Worm (Caenorhabditis elegans) whole organism, L2 larva: Measurements from ENCODE around the gene Y55H10A.2.

Source experiments
- F13H6.1 ChIP-seq: sonication (generic microtip); optimal IDR thresholded peaks from 2 replicates; lab custom pipeline; 2016; ENCODE audit warnings: missing genetic modification characterization, missing compliant biosample characterization
- alr-1 ChIP-seq: fragments of 150-350 bp; optimal IDR thresholded peaks from 2 replicates; lab custom pipeline; 2014; ENCODE audit warnings: missing biosample characterization, missing genetic modification characterization
- ama-1 ChIP-seq: fragments of 150-350 bp; optimal IDR thresholded peaks from 2 replicates; lab custom pipeline; 2018; ENCODE audit warnings: inconsistent platforms
- elt-3 ChIP-seq: sonication (generic microtip); optimal IDR thresholded peaks from 2 replicates; lab custom pipeline; 2017; ENCODE audit warnings: missing biosample characterization, missing genetic modification characterization
- fos-1 ChIP-seq: fragments of 150-350 bp; optimal IDR thresholded peaks from 2 replicates; lab custom pipeline; 2014; ENCODE audit warnings: missing biosample characterization, missing genetic modification characterization
- gmeb-1 ChIP-seq: fragments of 150-350 bp; optimal IDR thresholded peaks from 2 replicates; lab custom pipeline; 2014; ENCODE audit warnings: missing biosample characterization, missing genetic modification characterization
- lin-11 ChIP-seq: fragments of 150-350 bp; sonication (generic microtip); optimal IDR thresholded peaks from 2 replicates; lab custom pipeline; 2014; ENCODE audit warnings: missing biosample characterization, missing genetic modification characterization, inconsistent platforms, mixed read lengths
- lsy-2 ChIP-seq, 2 experiments: fragments of 150-350 bp in 1 of 2; sonication (generic microtip) in 1 of 2; optimal IDR thresholded peaks; 2 replicates each; lab custom pipeline; 2014 to 2017; ENCODE audit warnings: missing biosample characterization in 2 of 2, missing genetic modification characterization in 2 of 2
- mbf-1 ChIP-seq: sonication (generic microtip); optimal IDR thresholded peaks from 2 replicates; lab custom pipeline; 2017; ENCODE audit warnings: missing biosample characterization, missing genetic modification characterization
- nhr-10 ChIP-seq: sonication (generic microtip); optimal IDR thresholded peaks from 2 replicates; lab custom pipeline; 2017; ENCODE audit warnings: missing biosample characterization, missing genetic modification characterization
- nhr-129 ChIP-seq: fragments of 150-350 bp; optimal IDR thresholded peaks from 2 replicates; lab custom pipeline; 2014; ENCODE audit warnings: missing biosample characterization, missing genetic modification characterization
- nhr-21 ChIP-seq: fragments of 150-350 bp; optimal IDR thresholded peaks from 2 replicates; lab custom pipeline; 2014; ENCODE audit warnings: missing biosample characterization, missing genetic modification characterization
- nhr-77 ChIP-seq: fragments of 150-350 bp; optimal IDR thresholded peaks from 2 replicates; lab custom pipeline; 2014; ENCODE audit warnings: missing biosample characterization, missing genetic modification characterization
- peb-1 ChIP-seq: fragments of 150-350 bp; optimal IDR thresholded peaks from 2 replicates; lab custom pipeline; 2014; ENCODE audit warnings: missing biosample characterization, missing genetic modification characterization
- sem-4 ChIP-seq: fragments of 150-350 bp; optimal IDR thresholded peaks from 2 replicates; lab custom pipeline; 2014; ENCODE audit warnings: missing biosample characterization, missing genetic modification reagents, missing genetic modification characterization
- sma-9 ChIP-seq, 2 experiments: fragments of 150-350 bp in 1 of 2; sonication (generic microtip) in 1 of 2; optimal IDR thresholded peaks; 2 replicates each; lab custom pipeline; 2014 to 2016; ENCODE audit warnings: missing genetic modification characterization in 2 of 2, mild to moderate bottlenecking in 1 of 2, missing biosample characterization in 1 of 2, missing compliant biosample characterization in 1 of 2, missing genetic modification reagents in 1 of 2, moderate library complexity in 1 of 2
- snpc-4 ChIP-seq: fragments of 150-350 bp; optimal IDR thresholded peaks from 2 replicates; lab custom pipeline; 2014; ENCODE audit warnings: missing biosample characterization, missing genetic modification characterization
- unc-55 ChIP-seq: fragments of 150-350 bp; sonication (generic microtip); optimal IDR thresholded peaks from 3 replicates; lab custom pipeline; 2014; ENCODE audit warnings: missing biosample characterization, missing genetic modification reagents, missing genetic modification characterization
- ztf-11 ChIP-seq: sonication (generic microtip); optimal IDR thresholded peaks from 2 replicates; lab custom pipeline; 2017; ENCODE audit warnings: missing biosample characterization, missing genetic modification characterization

Y55H10A.2 gene

DNA sequence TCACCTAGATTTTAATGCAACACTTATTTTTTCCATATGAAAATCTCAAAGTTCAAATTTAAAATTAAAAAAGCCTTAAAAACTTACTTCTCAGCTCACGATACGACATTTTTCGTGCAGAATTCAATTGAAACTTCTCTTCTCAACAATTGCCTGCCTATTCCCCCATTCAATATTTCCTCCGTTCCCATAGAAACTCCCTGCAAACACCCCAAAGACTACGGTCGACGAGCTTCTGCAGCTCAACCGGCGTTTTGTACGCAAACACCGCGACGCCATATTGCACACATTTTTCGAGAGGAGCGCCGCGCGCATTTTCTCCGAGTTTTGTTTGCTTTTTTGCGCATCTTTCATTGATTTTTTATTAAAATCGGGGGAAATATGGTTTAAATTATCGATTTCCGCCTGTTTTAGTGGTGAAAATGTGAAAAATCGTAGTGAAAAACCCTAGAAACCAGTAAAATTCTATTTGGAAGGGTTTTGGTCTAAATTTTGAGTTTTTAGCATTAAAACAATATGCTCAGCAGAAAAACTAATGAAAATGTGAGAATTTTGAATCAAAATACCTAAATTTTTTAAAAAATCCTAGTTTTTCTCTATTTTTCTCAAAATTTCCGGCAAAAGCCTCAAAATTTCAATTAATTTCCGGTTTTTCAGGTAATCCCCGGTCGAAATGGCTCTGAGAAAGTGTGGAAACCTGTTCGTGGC lies 35.8 kb downstream of the Y55H10A.2 start, which contains the start of the genes dyf-3 and pdhb-1:
Gene dyf-3, minus strand, starts transcription at position 217 of the 708 bp plus-strand sequence.
Gene pdhb-1, plus strand, starts transcription at position 658 of the 708 bp plus-strand sequence.
- TF ChIP-seq lsy-2 (tag; optimal IDR thresholded peaks at IDR 0.05; lab: Kevin White, UChicago): peak; percentile 78 to 95
- no peak for TF ChIP-seq alr-1 (tag; lab: Kevin White, UChicago)
- peak; percentile 24 for TF ChIP-seq lin-11 (tag; lab: Kevin White, UChicago)
- TF ChIP-seq sem-4 (tag; lab: Kevin White, UChicago): no peak
- peak; percentile 9 for TF ChIP-seq gmeb-1
- TF ChIP-seq unc-55 (GFP tag; lab: Kevin White, UChicago): peak; percentile 46
- no peak for TF ChIP-seq nhr-10 (tag; lab: Kevin White, UChicago)
- TF ChIP-seq nhr-21 (tag; lab: Kevin White, UChicago): no peak
- peak; percentile 20 for TF ChIP-seq F13H6.1 (tag; lab: Kevin White, UChicago)
- TF ChIP-seq sma-9 (GFP tag; optimal IDR thresholded peaks at IDR 0.05; lab: Kevin White, UChicago): no peak
- no peak for TF ChIP-seq sma-9 (tag; optimal IDR thresholded peaks at IDR 0.05; lab: Kevin White, UChicago)
- peak; percentile 19 for TF ChIP-seq nhr-129 (tag; lab: Kevin White, UChicago)
- TF ChIP-seq elt-3: no peak

DNA sequence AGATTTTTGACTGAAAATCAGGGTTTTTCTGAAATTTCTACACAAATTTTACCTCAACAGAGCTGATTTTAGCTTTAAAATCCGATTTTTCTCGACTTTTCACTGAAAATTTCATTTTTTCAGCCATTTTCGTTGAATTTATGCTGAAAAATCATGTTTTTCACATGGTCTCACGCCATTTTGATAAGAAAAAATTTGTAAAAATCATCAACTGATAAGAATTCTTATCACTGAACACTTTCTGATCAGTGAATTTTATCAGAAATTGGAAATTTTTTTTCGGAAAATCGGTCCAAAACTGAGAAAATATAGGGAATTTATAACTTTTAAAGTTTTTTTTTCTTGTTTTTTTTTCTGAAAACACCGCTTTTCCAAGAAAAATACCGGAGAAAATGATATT lies 37.6 kb downstream of the Y55H10A.2 start:
- TF ChIP-seq ama-1 (lab: Kevin White, UChicago) (no peak), mbf-1 (no peak), nhr-21 (tag; lab: Kevin White, UChicago) (no peak), snpc-4 (tag; lab: Kevin White, UChicago) (no peak), fos-1 (tag; lab: Kevin White, UChicago) (peak; percentile 63), gmeb-1 (peak; percentile 21)

DNA sequence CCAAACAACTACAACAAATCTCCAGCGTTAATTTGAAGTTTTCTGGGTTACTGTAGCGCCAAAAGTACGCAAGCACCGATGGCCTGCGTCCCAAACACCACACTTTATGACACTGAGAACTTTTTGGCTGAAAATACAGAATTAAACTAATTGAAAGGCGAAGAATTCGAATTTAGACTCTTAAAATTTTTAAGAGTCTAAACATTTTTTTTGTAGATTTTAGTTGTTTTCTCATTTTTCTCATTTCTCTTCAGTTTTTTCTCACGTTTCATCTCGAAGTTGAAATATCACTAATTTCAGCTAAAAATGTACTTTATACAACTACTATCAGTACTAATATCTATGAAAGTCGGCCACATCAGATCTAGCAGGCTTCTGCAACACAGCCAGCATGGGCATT lies 52.1 kb downstream of the Y55H10A.2 start, which contains the start of gene lgc-9:
Gene lgc-9, plus strand, starts transcription at position 301 of the 400 bp plus-strand sequence.
- TF ChIP-seq peb-1 (tag; lab: Kevin White, UChicago) (no peak), nhr-77 (tag; lab: Kevin White, UChicago) (no peak), nhr-10 (tag; lab: Kevin White, UChicago) (no peak), ztf-11 (tag; lab: Kevin White, UChicago) (no peak), unc-55 (GFP tag; lab: Kevin White, UChicago) (no peak), lin-11 (tag; lab: Kevin White, UChicago) (no peak)
